Fruit fly (Drosophila melanogaster) whole organism, pupa: ENCODE results near the gene Prps.

Source experiments
- CG9948 ChIP-seq: fragments of 200-800 bp; sonication (Bioruptor generic); optimal IDR thresholded peaks from 2 replicates; lab custom pipeline; 2018; ENCODE audit warnings: missing biosample characterization, mild to moderate bottlenecking, missing genetic modification characterization, moderate library complexity
- Pif1A ChIP-seq: fragments of 200-800 bp; sonication (Bioruptor generic); optimal IDR thresholded peaks from 3 replicates; lab custom pipeline; 2016; ENCODE audit warnings: missing biosample characterization, missing genetic modification characterization
- fd96Ca ChIP-seq: fragments of 200-800 bp; sonication (Bioruptor generic); IDR thresholded peaks from 3 replicates; pipeline ENCODE4 v1.3.6; 2022; ENCODE audit warnings: missing biosample characterization, missing genetic modification characterization

DNA sequence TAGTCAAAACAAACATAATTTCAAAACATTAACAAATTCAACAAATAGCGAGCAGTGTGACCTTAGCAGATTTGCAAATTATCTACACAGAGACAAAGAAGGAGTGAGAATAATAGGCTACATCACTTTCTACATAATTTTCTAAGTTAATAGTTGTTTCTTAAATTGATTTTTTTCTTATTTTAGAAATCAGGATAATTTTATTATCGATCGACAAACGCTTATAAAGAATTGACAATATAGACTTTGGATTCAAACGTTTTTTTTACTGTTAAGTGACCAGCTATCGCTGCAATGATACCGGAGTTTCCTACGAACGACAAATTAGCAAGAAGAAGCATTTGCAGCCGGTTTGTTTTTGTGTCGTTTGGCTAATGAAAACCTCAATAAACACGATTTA, 26.6 kb upstream of the Prps start, which contains the start of the genes nbs and defl:
- no peak for TF ChIP-seq fd96Ca (GFP tag; lab: Robert Waterston, UW)
- no peak for TF ChIP-seq Pif1A (GFP tag; lab: Kevin White, UChicago)
- peak; percentile 28 for TF ChIP-seq CG9948
